Fruit fly (Drosophila melanogaster) S2 (cell line): Measurements from ENCODE around the gene Hsp26.
A peak's percentile ranks its signal among the peaks of the same experiment; 100 is the strongest.

Experiments
- CG8478 ChIP-seq: fragments of >200 bp; optimal IDR thresholded peaks from 2 replicates; lab custom pipeline; 2018
- CTCF ChIP-seq, 2 experiments: fragments of >200 bp; optimal IDR thresholded peaks; 2 replicates each; lab custom pipeline; 2018

Gene Hsp26

DNA sequence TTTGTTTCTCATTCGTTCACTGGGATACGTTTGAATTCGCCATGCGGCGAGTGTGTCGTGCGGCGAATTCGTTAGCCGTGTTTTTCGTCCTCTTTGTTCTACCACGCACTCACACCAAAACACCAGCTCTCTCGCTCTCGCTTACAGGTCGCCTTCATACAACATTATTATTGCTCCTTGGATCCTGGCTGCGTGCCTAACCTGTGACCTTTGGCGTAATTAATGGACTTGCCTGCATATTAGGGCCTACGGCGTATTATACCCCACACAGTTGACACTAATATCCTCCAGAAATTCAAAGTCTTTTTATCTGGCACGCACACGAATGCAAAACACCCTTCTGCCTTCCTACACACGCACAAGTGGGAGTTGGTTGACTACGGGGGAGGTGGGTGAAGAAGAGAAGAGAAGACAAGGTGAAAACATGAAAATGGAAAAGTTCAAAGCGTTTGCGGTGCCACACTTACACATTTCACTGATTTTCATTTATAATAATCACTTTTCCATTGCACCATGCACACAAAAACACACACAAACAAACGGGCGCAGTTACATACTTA, 32.9 kb upstream of the Hsp26 start:
- TF ChIP-seq CG8478 (no peak), CTCF (optimal IDR thresholded peaks at IDR 0.05; lab: Kevin White, UChicago) (no peak)

DNA sequence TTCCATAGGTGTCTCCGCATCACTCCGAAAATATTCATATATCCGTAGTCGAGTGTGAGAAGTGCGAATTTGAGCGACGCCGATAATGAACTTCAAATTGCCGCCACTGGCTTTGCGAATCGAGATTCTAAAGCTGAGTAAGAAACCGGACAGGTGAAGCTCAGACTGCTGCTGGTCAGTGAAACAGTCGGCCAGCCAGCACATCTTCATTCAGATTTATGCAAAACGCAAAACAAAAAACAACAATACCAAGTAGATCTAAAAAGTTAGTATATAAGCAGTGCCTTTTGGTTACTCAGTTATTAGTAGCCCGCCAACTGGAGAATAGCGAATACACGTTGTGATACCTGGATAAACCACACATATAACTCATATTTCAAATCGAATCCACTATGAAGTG, 27.3 kb upstream of the Hsp26 start, which contains the start of gene Cpr67B:
Cpr67B (plus strand) TSS at position 301 of the 400 bp plus-strand sequence.
- no peak for TF ChIP-seq CTCF (optimal IDR thresholded peaks at IDR 0.05; lab: Kevin White, UChicago)
- TF ChIP-seq CG8478: no peak

DNA sequence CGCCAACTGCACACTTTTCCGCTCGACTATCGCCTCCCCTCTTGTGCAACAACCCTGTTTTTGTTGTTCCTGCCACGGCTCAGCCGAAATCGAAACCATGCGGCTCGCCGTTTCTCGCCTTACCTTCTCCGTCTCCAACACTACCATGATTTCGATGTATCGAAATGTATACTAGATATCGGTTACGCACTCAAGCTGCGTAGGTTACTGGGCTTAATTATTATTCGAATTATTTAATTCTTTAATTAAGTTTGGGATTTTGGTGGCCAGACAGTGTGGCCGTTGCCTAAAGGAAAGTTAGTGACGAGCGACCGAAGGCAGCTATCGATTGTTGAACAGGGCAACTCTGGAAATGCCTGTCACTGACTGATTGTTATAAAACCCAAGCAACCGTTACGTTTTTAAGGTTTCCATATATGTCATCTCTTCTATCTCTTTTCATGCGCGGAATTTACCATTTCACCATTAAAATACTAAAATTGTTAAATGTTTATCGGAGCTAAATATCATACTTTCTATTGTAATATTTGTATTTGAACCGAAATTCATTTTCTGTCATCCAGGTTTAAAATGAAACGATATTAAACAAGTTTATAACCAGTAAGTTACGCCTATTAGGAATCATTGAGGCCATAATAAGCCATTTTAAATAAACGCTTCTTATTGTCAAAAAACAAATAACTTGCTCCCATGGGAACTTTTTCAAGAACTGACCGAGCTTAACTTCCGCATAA, 25.1 kb upstream of the Hsp26 start, which contains the start of gene eIF4E1:
eIF4E1 (minus strand) TSS at position 304 of the 734 bp plus-strand sequence.
- TF ChIP-seq CG8478: no peak
- TF ChIP-seq CTCF (optimal IDR thresholded peaks at IDR 0.05; lab: Kevin White, UChicago): peak in 1 of 2 experiments; percentile 12

DNA sequence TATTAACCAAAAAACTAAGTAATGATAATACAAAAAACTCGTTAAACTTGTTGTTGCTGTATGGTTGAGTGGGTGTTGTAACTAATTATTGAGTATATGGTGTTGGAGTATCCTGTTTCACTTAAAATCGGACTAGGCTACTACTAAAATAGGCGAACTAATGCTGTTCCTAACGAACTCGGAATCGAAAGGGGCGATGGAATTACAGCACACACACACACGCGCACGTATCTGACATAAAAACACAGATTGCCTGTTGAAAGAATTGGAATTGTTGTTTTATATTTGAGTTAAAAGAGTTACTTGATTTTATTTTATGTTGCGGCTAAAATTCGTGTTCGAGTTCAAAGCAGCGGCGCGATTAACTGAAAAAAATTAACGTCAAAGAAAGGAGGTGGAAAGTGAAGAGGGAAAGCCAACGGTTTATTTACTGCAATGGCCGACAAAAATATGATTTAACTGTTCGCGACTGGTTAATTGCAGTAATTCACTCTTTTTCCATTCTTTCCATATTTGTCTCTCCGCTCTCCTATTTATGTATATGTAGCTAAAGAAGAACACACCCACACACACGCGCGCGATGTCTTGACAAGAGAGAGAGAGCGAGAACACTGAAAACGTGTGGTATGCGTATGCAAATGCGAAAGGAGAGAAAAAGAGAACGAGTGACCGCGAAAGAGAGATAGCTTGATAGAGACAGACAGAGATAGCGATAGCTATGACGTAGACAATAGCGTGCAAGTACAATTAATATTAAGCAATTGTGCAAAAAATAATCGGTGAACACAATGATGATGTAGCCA, 24.3 kb upstream of the Hsp26 start:
- TF ChIP-seq CG8478 (no peak), CTCF (optimal IDR thresholded peaks at IDR 0.05; lab: Kevin White, UChicago) (peak in 1 of 2 experiments; percentile 36)

DNA sequence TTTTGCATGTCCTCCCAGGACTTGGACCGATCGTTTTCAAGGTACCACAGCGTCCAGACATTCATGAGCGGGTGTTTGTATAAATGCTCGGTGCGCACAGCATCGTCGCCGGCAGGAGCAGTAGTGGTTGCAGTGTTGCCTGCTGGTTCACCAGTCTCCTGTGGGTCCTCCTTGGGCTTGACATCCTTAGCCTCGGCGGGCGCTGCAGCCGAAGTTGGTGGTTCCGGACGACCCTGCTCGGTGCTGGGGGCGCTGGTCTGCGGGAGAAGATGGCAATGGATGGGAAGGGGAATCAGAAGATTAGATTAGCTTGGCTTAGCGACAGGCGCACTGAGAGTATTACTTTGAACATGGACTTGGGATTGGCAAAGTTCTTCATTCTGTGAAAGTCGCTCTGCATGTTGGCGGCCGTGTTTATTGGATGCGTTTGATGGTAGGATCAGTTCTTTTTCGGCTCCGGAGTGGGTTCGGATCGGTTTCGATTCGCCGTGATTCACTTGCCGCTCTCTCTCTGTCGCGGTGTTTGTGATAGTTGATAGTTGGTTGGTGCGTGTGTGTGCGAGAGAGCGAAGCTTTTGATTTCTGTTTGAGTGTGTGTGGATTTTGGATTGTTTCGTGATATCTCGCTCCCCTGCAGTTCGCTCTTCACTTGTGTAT, 23.6 kb upstream of the Hsp26 start:
- TF ChIP-seq CG8478: no peak
- TF ChIP-seq CTCF (optimal IDR thresholded peaks at IDR 0.05; lab: Kevin White, UChicago): no peak

DNA sequence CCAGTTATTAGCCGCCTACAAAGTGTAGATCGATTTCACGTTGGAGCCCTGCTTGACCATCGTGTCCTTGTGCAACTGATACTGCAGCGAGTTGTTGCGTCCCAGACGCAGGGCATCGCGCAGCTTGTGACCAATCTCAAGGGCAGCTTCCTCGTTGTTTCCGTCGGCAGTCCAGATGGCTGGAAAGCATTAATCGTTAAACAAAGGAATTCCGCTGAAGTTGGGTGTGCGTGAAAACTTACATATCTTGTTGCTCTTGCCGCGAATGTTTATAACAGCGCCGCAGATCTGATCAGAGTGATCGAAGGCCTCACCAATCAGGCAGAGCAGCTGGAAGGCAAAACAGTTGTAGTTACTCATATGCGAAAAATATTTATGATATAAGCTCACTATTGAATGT, 22.6 kb upstream of the Hsp26 start:
- TF ChIP-seq CG8478 (no peak), CTCF (optimal IDR thresholded peaks at IDR 0.05; lab: Kevin White, UChicago) (no peak)

DNA sequence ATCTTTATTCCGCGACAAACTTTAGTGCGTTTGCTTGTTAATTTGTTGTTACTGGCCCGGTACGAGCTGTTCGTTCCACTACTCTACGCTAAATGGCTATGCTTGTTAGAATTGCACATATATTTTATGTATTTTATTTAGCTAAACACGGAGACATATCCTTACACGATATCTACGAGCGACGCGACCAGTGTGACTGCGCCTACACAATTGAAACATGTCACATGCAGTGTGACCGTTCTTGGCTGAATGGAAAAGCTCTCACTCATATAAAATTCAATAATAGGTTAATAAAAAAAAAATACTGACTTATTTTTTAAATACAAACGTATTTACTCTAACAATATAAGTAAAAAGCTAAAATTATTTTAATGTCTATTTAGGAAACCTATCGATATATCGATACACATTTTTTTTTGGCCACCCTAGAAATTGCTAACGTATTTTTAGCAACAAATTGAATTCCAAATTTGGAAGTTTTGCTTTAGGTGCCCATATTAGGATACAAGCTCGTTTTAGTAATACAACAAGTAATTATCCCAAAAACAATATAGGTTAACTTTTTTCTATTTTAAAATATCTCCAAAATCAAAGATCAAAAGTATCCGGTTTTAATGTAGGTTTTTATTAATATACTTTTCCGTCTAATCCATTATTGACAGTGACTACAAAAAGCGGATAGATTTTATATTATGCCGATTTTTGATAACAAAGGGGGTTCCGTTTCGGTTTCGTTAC, 22.0 kb upstream of the Hsp26 start, which contains the start of gene CG4080:
CG4080 (minus strand) TSS at position 215 of the 738 bp plus-strand sequence.
- TF ChIP-seq CG8478 (no peak), CTCF (optimal IDR thresholded peaks at IDR 0.05; lab: Kevin White, UChicago) (peak in 1 of 2 experiments; percentile 10)

DNA sequence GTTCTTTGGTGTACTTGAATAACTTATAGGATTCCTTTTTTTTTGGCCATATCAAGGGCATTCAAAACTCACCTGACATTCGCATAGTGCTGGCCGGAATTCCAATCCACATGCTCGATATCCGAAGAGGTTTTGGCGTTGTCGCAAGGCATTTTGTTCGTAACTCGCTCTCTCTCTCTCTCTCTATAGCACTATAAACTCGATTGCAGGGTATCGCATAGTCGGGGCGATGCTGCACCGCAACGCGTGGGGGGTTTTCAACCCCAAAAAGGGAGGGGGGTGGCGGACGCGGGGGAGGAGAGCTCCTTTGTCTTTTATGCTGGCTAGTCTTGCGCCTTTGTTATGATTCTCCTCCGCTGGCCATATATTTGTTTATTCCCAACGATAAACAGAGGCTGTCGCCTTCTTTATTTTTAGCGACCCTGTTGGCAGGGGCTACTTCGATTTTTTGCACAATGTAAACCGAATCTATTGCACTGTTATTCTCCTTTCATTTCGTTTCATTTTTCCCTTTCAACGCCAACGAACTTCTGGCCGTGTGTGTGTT, 21.3 kb upstream of the Hsp26 start:
- TF ChIP-seq CG8478 (no peak), CTCF (optimal IDR thresholded peaks at IDR 0.05; lab: Kevin White, UChicago) (no peak)

DNA sequence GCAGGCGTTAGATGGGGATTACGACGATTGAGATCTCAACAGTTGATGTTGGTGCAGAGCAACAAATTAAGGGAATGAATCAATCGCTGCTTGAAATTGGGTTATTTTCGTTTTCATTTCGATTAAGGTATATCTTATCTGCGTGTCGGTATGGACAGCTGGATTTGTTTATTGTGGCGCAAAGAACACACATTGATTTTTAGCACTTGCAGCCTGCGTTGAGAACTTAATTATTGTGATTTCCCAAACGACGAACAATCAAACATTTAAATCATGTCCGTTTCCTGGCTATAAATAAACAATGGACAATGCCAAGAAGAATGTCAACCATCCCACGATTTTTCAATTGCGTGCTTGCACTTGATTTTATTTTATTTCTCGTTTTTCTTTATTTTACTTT, 20.8 kb upstream of the Hsp26 start:
- TF ChIP-seq CG8478: no peak
- TF ChIP-seq CTCF (optimal IDR thresholded peaks at IDR 0.05; lab: Kevin White, UChicago): no peak

DNA sequence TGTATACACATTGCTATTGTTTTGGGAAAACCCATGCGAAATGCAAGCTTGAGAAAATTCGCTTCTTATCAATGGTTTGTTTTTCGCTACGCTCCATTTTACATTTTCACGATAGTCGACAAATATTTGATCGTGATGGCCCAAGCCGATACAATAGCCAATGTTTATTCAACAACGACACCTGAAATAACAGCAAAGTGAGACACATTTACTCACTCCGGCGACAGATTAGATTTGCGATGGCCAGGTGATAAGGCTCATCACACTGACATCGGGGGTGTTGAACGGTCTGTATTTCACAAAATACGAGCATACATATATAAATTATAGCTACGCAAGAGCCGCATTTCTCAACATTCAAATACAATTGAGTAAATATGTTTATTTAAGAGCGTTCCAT, 19.9 kb upstream of the Hsp26 start:
- TF ChIP-seq CG8478 (no peak), CTCF (optimal IDR thresholded peaks at IDR 0.05; lab: Kevin White, UChicago) (no peak)

DNA sequence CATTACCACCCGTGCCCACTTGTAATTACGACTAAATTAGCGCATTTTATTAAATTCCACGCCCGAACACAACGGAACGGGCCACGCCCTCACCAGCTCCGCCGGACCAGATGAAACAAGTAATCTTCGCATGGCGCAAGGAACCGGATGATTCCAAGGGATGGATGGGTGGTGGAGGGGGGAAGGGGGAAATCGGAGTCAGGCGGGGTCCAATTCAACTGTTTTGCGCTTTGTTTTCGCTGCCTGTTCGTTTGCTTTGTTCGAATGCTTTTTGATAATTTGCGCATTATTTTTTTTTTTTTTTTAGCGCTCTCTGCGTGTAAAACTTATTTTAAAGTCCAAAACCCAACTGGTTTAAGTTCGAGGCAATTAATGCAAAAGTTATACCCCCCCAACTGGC, 19.5 kb upstream of the Hsp26 start:
- no peak for TF ChIP-seq CTCF (optimal IDR thresholded peaks at IDR 0.05; lab: Kevin White, UChicago)
- TF ChIP-seq CG8478: no peak

DNA sequence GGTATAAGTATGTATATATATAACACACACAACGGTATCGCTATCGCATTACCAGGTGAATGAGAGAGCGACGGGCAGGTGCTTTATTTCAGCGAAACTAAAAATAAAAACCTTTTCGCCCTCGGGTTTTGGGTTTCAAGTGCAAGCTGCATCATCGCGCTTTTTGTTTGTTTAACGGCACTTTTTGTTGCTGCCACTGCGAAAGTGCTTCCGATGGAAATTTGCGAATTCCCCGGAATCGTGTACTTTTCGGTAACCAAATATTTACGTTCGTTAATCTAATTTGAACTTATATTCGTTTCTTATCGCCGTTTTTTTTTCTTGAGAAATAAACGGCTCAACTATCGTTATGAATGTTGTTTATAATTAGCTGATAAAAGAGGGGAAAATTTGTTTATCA, 18.8 kb upstream of the Hsp26 start:
- TF ChIP-seq CTCF (optimal IDR thresholded peaks at IDR 0.05; lab: Kevin White, UChicago) (no peak), CG8478 (no peak)

DNA sequence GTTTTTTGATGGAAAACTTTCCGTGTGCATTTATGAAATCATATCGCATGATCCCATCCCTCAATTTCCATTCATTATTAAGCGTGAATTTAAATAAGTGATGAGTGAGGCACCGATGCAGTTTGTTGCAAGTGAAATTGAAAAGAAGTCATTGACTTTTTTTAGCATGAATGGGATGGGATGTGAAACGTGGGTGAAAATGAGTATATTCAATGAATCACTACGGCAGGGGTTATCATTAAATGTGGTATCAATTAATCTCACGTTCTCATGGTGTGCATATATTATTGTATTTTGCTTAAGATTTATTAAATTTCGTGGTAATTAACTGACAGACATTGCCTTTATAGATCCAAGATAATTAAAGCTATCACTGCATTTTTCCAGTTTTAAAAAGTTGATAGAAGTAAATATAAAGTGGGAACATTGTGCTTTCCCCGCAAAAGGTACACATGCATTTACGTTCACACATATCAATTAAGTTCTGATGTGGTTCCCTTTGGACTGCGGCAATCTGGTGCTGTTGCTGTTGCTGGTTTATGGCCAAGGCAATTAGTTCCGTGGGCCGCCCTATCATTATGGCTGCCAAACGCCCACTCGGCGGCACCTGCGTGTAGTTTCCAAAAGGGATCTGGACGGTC, 14.2 kb upstream of the Hsp26 start:
- no peak for TF ChIP-seq CG8478
- no peak for TF ChIP-seq CTCF (optimal IDR thresholded peaks at IDR 0.05; lab: Kevin White, UChicago)
